Fruit fly (Drosophila melanogaster) whole organism, wandering third instar larva: ENCODE measurements around the gene CkIIalpha-i1.
A peak's percentile ranks its signal among the peaks of the same experiment; 100 is the strongest.

Experiments
- CG32264 ChIP-seq: fragments of 200-800 bp; sonication (Bioruptor generic); optimal IDR thresholded peaks from 2 replicates; lab custom pipeline; 2016; ENCODE audit warnings: missing biosample characterization, missing genetic modification characterization
- CG9705 ChIP-seq: fragments of 200-800 bp; sonication (Bioruptor generic); optimal IDR thresholded peaks from 2 replicates; lab custom pipeline; 2018; ENCODE audit warnings: missing biosample characterization, mild to moderate bottlenecking, missing genetic modification characterization
- CrebA ChIP-seq: fragments of 200-800 bp; sonication (Bioruptor generic); optimal IDR thresholded peaks from 2 replicates; lab custom pipeline; 2016; ENCODE audit warnings: missing biosample characterization, mild to moderate bottlenecking, missing genetic modification characterization, borderline replicate concordance
- Dfd ChIP-seq: fragments of >200 bp; optimal IDR thresholded peaks from 2 replicates; lab custom pipeline; 2017; ENCODE audit warnings: missing biosample characterization, missing genetic modification characterization
- GATAd ChIP-seq: sonication (Bioruptor generic); optimal IDR thresholded peaks from 2 replicates; lab custom pipeline; 2016; ENCODE audit warnings: missing biosample characterization, missing genetic modification characterization
- HLH106 ChIP-seq: fragments of 200-800 bp; optimal IDR thresholded peaks from 3 replicates; lab custom pipeline; 2019; ENCODE audit warnings: missing biosample characterization, mild to moderate bottlenecking, missing genetic modification characterization, moderate library complexity
- Hnf4 ChIP-seq: fragments of 200-800 bp; sonication (Bioruptor generic); optimal IDR thresholded peaks from 2 replicates; lab custom pipeline; 2016; ENCODE audit warnings: missing biosample characterization, mild to moderate bottlenecking, missing genetic modification characterization
- Hr78 ChIP-seq: fragments of >200 bp; optimal IDR thresholded peaks from 2 replicates; lab custom pipeline; 2017; ENCODE audit warnings: missing biosample characterization, missing genetic modification characterization
- Hr83 ChIP-seq: fragments of 200-300 bp; sonication (Bioruptor generic); optimal IDR thresholded peaks from 2 replicates; lab custom pipeline; 2016; ENCODE audit warnings: missing biosample characterization, mild to moderate bottlenecking, missing genetic modification characterization, moderate library complexity; ENCODE audit not compliant: poor library complexity, severe bottlenecking
- Jra ChIP-seq: sonication (Bioruptor generic); optimal IDR thresholded peaks from 2 replicates; lab custom pipeline; 2016; ENCODE audit warnings: missing biosample characterization, missing genetic modification characterization
- Mio ChIP-seq: sonication (Bioruptor generic); optimal IDR thresholded peaks from 2 replicates; lab custom pipeline; 2016; ENCODE audit warnings: missing biosample characterization, missing genetic modification characterization
- Myc ChIP-seq: fragments of >200 bp; optimal IDR thresholded peaks from 2 replicates; lab custom pipeline; 2017
- N ChIP-seq: fragments of >200 bp; optimal IDR thresholded peaks from 2 replicates; lab custom pipeline; 2018; ENCODE audit warnings: missing biosample characterization, missing external identifiers, missing genetic modification characterization
- Sp1 ChIP-seq: fragments of 200-800 bp; sonication (Bioruptor generic); optimal IDR thresholded peaks from 3 replicates; lab custom pipeline; 2019; ENCODE audit warnings: missing biosample characterization, mild to moderate bottlenecking, missing genetic modification characterization, moderate library complexity
- Vsx2 ChIP-seq: fragments of 200-300, 225-300 bp; sonication (Bioruptor generic); optimal IDR thresholded peaks from 2 replicates; lab custom pipeline; 2018; ENCODE audit warnings: missing biosample characterization, missing genetic modification characterization; ENCODE audit not compliant: partially characterized antibody
- br ChIP-seq: fragments of 200-800 bp; sonication (Bioruptor generic); optimal IDR thresholded peaks from 2 replicates; lab custom pipeline; 2016; ENCODE audit warnings: missing biosample characterization, missing genetic modification characterization
- brk ChIP-seq: fragments of 200-800 bp; sonication (Bioruptor generic); optimal IDR thresholded peaks from 2 replicates; lab custom pipeline; 2016; ENCODE audit warnings: missing biosample characterization, mild to moderate bottlenecking, missing genetic modification characterization
- dl ChIP-seq, 2 experiments: fragments of 175-275, 200-275 bp in 1 of 2; fragments of 200-275 bp in 1 of 2; sonication (Bioruptor generic); optimal IDR thresholded peaks; lab custom pipeline; 2018; ENCODE audit warnings: mild to moderate bottlenecking in 2 of 2, missing biosample characterization in 2 of 2, missing genetic modification characterization in 2 of 2, moderate library complexity in 2 of 2; ENCODE audit not compliant: partially characterized antibody in 2 of 2, insufficient read depth in 1 of 2
- dsf ChIP-seq: sonication (Bioruptor generic); optimal IDR thresholded peaks from 2 replicates; lab custom pipeline; 2016; ENCODE audit warnings: missing biosample characterization, missing genetic modification characterization, borderline replicate concordance
- ey ChIP-seq: fragments of 200-800 bp; sonication (Bioruptor generic); optimal IDR thresholded peaks from 2 replicates; lab custom pipeline; 2016; ENCODE audit warnings: missing biosample characterization, missing genetic modification characterization
- fru ChIP-seq: fragments of 200-800 bp; sonication (Bioruptor generic); optimal IDR thresholded peaks from 3 replicates; lab custom pipeline; 2016; ENCODE audit warnings: missing biosample characterization, mild to moderate bottlenecking, missing genetic modification characterization
- h ChIP-seq: fragments of 200-800 bp; sonication (Bioruptor generic); optimal IDR thresholded peaks from 3 replicates; lab custom pipeline; 2016; ENCODE audit warnings: missing biosample characterization, mild to moderate bottlenecking, missing genetic modification characterization
- jim ChIP-seq: fragments of 175-275, 200-325 bp; sonication (Bioruptor generic); optimal IDR thresholded peaks from 2 replicates; lab custom pipeline; 2016; ENCODE audit warnings: missing biosample characterization, mild to moderate bottlenecking, missing genetic modification characterization
- pan ChIP-seq: fragments of >200 bp; optimal IDR thresholded peaks from 2 replicates; lab custom pipeline; 2017
- psq ChIP-seq: fragments of 200-800 bp; sonication (Bioruptor generic); optimal IDR thresholded peaks from 3 replicates; lab custom pipeline; 2017; ENCODE audit warnings: missing biosample characterization, mild to moderate bottlenecking, missing genetic modification characterization, moderate library complexity
- rgr ChIP-seq: fragments of 200-800 bp; sonication (Bioruptor generic); optimal IDR thresholded peaks from 3 replicates; lab custom pipeline; 2016; ENCODE audit warnings: missing biosample characterization, mild to moderate bottlenecking, missing genetic modification characterization
- sage ChIP-seq: fragments of 200-800 bp; sonication (Bioruptor generic); optimal IDR thresholded peaks from 2 replicates; lab custom pipeline; 2016; ENCODE audit warnings: missing biosample characterization, mild to moderate bottlenecking, missing genetic modification characterization
- tai ChIP-seq: sonication (Bioruptor generic); optimal IDR thresholded peaks from 2 replicates; lab custom pipeline; 2016; ENCODE audit warnings: missing biosample characterization, missing genetic modification characterization
- usp ChIP-seq: fragments of >200 bp; optimal IDR thresholded peaks from 2 replicates; lab custom pipeline; 2017; ENCODE audit warnings: missing biosample characterization, missing genetic modification characterization
- woc ChIP-seq: sonication (Bioruptor generic); optimal IDR thresholded peaks from 2 replicates; lab custom pipeline; 2016; ENCODE audit warnings: missing biosample characterization, mild to moderate bottlenecking, missing genetic modification characterization

CkIIalpha-i1 gene

dm6 chr3L:15832146-15832545, 15.4 kb downstream of the CkIIalpha-i1 start, which contains the start of gene CG12713:
CG12713 (plus strand) TSS chr3L:15832464.
- TF ChIP-seq Jra (GFP tag; lab: Kevin White, UChicago), result no peak
- no peak for TF ChIP-seq CrebA (GFP tag; lab: Kevin White, UChicago)
- no peak for TF ChIP-seq dl (GFP tag; optimal IDR thresholded peaks at IDR 0.05; lab: Kevin White, UChicago; ENCODE audit: insufficient read depth in 1 of 2, partially characterized antibody in 2 of 2)
- TF ChIP-seq h, result peak; percentile 19
- no peak for TF ChIP-seq HLH106
- TF ChIP-seq pan (lab: Kevin White, UChicago), result no peak
- TF ChIP-seq Hnf4, result peak; percentile 26
- TF ChIP-seq Vsx2 (GFP tag; lab: Kevin White, UChicago), result no peak
- TF ChIP-seq usp (GFP tag; lab: Kevin White, UChicago), result no peak
- TF ChIP-seq woc, result peak; percentile 44
- TF ChIP-seq ey (GFP tag; lab: Kevin White, UChicago), result no peak
- TF ChIP-seq Myc (lab: Kevin White, UChicago), result peak; percentile 91
- TF ChIP-seq tai (GFP tag; lab: Kevin White, UChicago), result peak; percentile 21
- TF ChIP-seq, all 38 proteins: peak for 5

- TF ChIP-seq usp (GFP tag; lab: Kevin White, UChicago), result no peak
- TF ChIP-seq br (GFP tag; lab: Kevin White, UChicago), result no peak
- no peak for TF ChIP-seq Sp1 (GFP tag; lab: Kevin White, UChicago)
- no peak for TF ChIP-seq psq
- no peak for TF ChIP-seq tai (GFP tag; lab: Kevin White, UChicago)
These were observed 18.2 kb downstream of the CkIIalpha-i1 start, which contains the start of gene CG18081 for dm6 chr3L:15834877-15835555. CG18081 (minus strand) TSS chr3L:15835388.

dm6 chr3L:15837209-15837608, 20.4 kb downstream of the CkIIalpha-i1 start, which contains the start of gene CG15715:
CG15715 (minus strand) TSS chr3L:15837482.
- no peak for TF ChIP-seq Vsx2 (GFP tag; lab: Kevin White, UChicago)
- no peak for TF ChIP-seq Dfd (GFP tag; lab: Kevin White, UChicago)
- TF ChIP-seq Hnf4, result no peak
- no peak for TF ChIP-seq brk
- no peak for TF ChIP-seq jim (GFP tag; lab: Kevin White, UChicago)
- no peak for TF ChIP-seq GATAd (GFP tag; lab: Kevin White, UChicago)
- no peak for TF ChIP-seq fru (GFP tag; lab: Kevin White, UChicago)
- no peak for TF ChIP-seq Myc (lab: Kevin White, UChicago)
- no peak for TF ChIP-seq dl (GFP tag; optimal IDR thresholded peaks at IDR 0.05; lab: Kevin White, UChicago; ENCODE audit: insufficient read depth in 1 of 2, partially characterized antibody in 2 of 2)
- no peak for TF ChIP-seq br (GFP tag; lab: Kevin White, UChicago)
- no peak for TF ChIP-seq Hr83 (GFP tag; lab: Kevin White, UChicago)

DNA sequence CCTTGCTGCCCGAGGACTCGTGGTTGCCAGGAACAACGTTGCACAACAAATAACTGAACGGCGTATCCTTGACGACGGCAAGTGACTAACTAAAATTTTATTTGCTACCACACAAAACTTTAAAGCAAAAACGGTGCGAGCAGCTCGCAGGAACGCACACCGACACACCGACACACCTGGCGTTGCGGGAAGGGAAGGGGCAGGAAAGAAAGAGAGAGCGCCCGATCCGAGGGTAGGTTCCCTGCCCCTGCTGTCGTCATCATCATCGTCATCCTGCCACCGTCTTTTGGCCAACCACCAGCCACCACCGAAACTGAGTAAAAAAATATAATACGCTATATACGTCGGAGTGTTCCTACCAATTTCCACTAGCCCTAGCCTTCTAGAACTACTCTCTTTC, 27.2 kb downstream of the CkIIalpha-i1 start, which contains the start of gene meru:
Gene meru, minus strand, starts transcription at position 101 of the 400 bp plus-strand sequence.
- TF ChIP-seq CG32264 (GFP tag; lab: Kevin White, UChicago) (no peak), Dfd (GFP tag; lab: Kevin White, UChicago) (no peak), Hr83 (GFP tag; lab: Kevin White, UChicago) (no peak), sage (GFP tag; lab: Kevin White, UChicago) (no peak), CG9705 (GFP tag; lab: Kevin White, UChicago) (no peak), dl (GFP tag; optimal IDR thresholded peaks at IDR 0.05; lab: Kevin White, UChicago; ENCODE audit: insufficient read depth in 1 of 2, partially characterized antibody in 2 of 2) (no peak), GATAd (GFP tag; lab: Kevin White, UChicago) (no peak), Mio (GFP tag; lab: Kevin White, UChicago) (no peak), dsf (GFP tag; lab: Kevin White, UChicago) (no peak), jim (GFP tag; lab: Kevin White, UChicago) (no peak), usp (GFP tag; lab: Kevin White, UChicago) (no peak), brk (no peak), br (GFP tag; lab: Kevin White, UChicago) (no peak), N (no peak), woc (no peak), Vsx2 (GFP tag; lab: Kevin White, UChicago) (no peak), Hr78 (GFP tag; lab: Kevin White, UChicago) (no peak), rgr (no peak)
